Fruit fly (Drosophila melanogaster) whole organism, embryonic: ENCODE measurements around the gene CG34135.

Source experiments
- CG12744 ChIP-seq: fragments of 200-800 bp; sonication (Bioruptor generic); optimal IDR thresholded peaks from 2 replicates; lab custom pipeline; 2016; ENCODE audit warnings: missing biosample characterization, missing genetic modification characterization
- CG13775 ChIP-seq: fragments of 200-800 bp; sonication (Bioruptor generic); optimal IDR thresholded peaks from 3 replicates; lab custom pipeline; 2017; ENCODE audit warnings: missing biosample characterization, mild to moderate bottlenecking, missing genetic modification characterization
- CG14441 ChIP-seq: fragments of 200-800 bp; sonication (Bioruptor generic); IDR thresholded peaks from 2 replicates; pipeline ENCODE4 v1.3.6; 2022; ENCODE audit warnings: missing biosample characterization, missing genetic modification characterization
- CG18011 ChIP-seq: fragments of 200-800 bp; sonication (Bioruptor generic); optimal IDR thresholded peaks from 2 replicates; lab custom pipeline; 2017; ENCODE audit warnings: missing biosample characterization, missing genetic modification characterization, mild to moderate bottlenecking, moderate library complexity, missing genotype
- CG43689 ChIP-seq: fragments of 200-800 bp; sonication (Bioruptor generic); IDR thresholded peaks from 2 replicates; pipeline ENCODE4 v1.3.6; 2022; ENCODE audit warnings: missing biosample characterization, missing genetic modification characterization
- CG5180 ChIP-seq: fragments of 200-800 bp; sonication (Bioruptor generic); optimal IDR thresholded peaks from 3 replicates; lab custom pipeline; 2017; ENCODE audit warnings: missing biosample characterization, missing genetic modification characterization, mild to moderate bottlenecking, moderate library complexity, missing genetic modification reagents
- CG7357 ChIP-seq: fragments of 200-800 bp; sonication (Bioruptor generic); IDR thresholded peaks from 3 replicates; pipeline ENCODE4 v1.3.6; 2022; ENCODE audit warnings: missing biosample characterization, missing genetic modification characterization
- Nf-YC ChIP-seq: fragments of 200-800 bp; optimal IDR thresholded peaks from 3 replicates; lab custom pipeline; 2019; ENCODE audit warnings: missing biosample characterization, mild to moderate bottlenecking, missing genetic modification characterization, moderate library complexity
- Xbp1 ChIP-seq: fragments of 200-800 bp; sonication (Bioruptor generic); optimal IDR thresholded peaks from 3 replicates; lab custom pipeline; 2016; ENCODE audit warnings: missing biosample characterization, mild to moderate bottlenecking, missing genetic modification characterization
- ab ChIP-seq: fragments of 200-800 bp; sonication (Bioruptor generic); optimal IDR thresholded peaks from 2 replicates; lab custom pipeline; 2016; ENCODE audit warnings: missing biosample characterization, missing genetic modification characterization
- amos ChIP-seq: fragments of 200-800 bp; sonication (Bioruptor generic); IDR thresholded peaks from 2 replicates; pipeline ENCODE4 v1.3.6; 2022; ENCODE audit warnings: missing biosample characterization, missing genetic modification characterization; ENCODE audit not compliant: partially characterized antibody
- unc-4 ChIP-seq: fragments of 200-800 bp; sonication (Bioruptor generic); IDR thresholded peaks from 2 replicates; pipeline ENCODE4 v1.3.6; 2022; ENCODE audit warnings: missing biosample characterization, missing genetic modification characterization; ENCODE audit not compliant: partially characterized antibody
- vfl ChIP-seq: fragments of 200-800 bp; sonication (Bioruptor generic); optimal IDR thresholded peaks from 2 replicates; lab custom pipeline; 2016; ENCODE audit warnings: missing biosample characterization, missing genetic modification characterization

dm6 chr3R:8741248-8741647 lies 26.7 kb downstream of the CG34135 start:
- no peak for TF ChIP-seq CG5180
- no peak for TF ChIP-seq Nf-YC (tag; lab: Kevin White, UChicago)
- TF ChIP-seq CG14441 (GFP tag; lab: Robert Waterston, UW), result no peak
- TF ChIP-seq vfl (GFP tag; lab: Kevin White, UChicago), result no peak
- TF ChIP-seq unc-4 (GFP tag; lab: Robert Waterston, UW), result no peak
- TF ChIP-seq CG43689 (GFP tag; lab: Robert Waterston, UW), result no peak
- no peak for TF ChIP-seq amos (GFP tag; lab: Robert Waterston, UW)
- no peak for TF ChIP-seq CG13775
- TF ChIP-seq Xbp1, result no peak
- no peak for TF ChIP-seq CG12744 (GFP tag; lab: Kevin White, UChicago)
- no peak for TF ChIP-seq CG7357
- no peak for TF ChIP-seq ab
- TF ChIP-seq CG18011 (GFP tag; lab: Kevin White, UChicago), result no peak
